Worm (Caenorhabditis elegans) whole organism, young adult: Measurements from ENCODE around the gene ogt-1.

Experiments used
- B0035.1 ChIP-seq: sonication (generic microtip); optimal IDR thresholded peaks from 2 replicates; lab custom pipeline; 2016; ENCODE audit warnings: missing genetic modification characterization, mild to moderate bottlenecking, missing compliant biosample characterization, missing genotype, missing genetic modification reagents
- D2030.7 ChIP-seq: fragments of 200-800 bp; sonication (Bioruptor generic); IDR thresholded peaks from 2 replicates; pipeline ENCODE4 v1.3.6; 2022; ENCODE audit warnings: missing genetic modification reagents, missing genetic modification characterization, missing compliant biosample characterization
- F10E7.11 ChIP-seq: sonication (generic microtip); optimal IDR thresholded peaks from 2 replicates; lab custom pipeline; 2017; ENCODE audit warnings: mild to moderate bottlenecking, missing genetic modification characterization, moderate library complexity, missing compliant biosample characterization
- F23B12.7 ChIP-seq: sonication (generic microtip); optimal IDR thresholded peaks from 2 replicates; lab custom pipeline; 2017; ENCODE audit warnings: missing genetic modification characterization, mild to moderate bottlenecking, missing compliant biosample characterization, antibody characterized with exemption, moderate library complexity; ENCODE audit not compliant: insufficient read depth
- F33H1.4 ChIP-seq: fragments of 200-800 bp; sonication (Bioruptor generic); IDR thresholded peaks from 2 replicates; pipeline ENCODE4 v1.3.6; 2022; ENCODE audit warnings: missing genetic modification reagents, missing genetic modification characterization, missing compliant biosample characterization
- F55B11.4 ChIP-seq: sonication (generic microtip); optimal IDR thresholded peaks from 2 replicates; lab custom pipeline; 2016; ENCODE audit warnings: missing compliant biosample characterization, missing genetic modification characterization, borderline replicate concordance; ENCODE audit not compliant: insufficient read depth
- F57A8.1 ChIP-seq: fragments of 200-800 bp; sonication (Bioruptor generic); optimal IDR thresholded peaks from 2 replicates; lab custom pipeline; 2018; ENCODE audit warnings: mild to moderate bottlenecking, missing genetic modification characterization, moderate library complexity, missing compliant biosample characterization
- ZK185.1 ChIP-seq: sonication (generic microtip); optimal IDR thresholded peaks from 2 replicates; lab custom pipeline; 2016; ENCODE audit warnings: mild to moderate bottlenecking, missing genetic modification characterization, missing compliant biosample characterization; ENCODE audit not compliant: poor library complexity, severe bottlenecking
- akir-1 ChIP-seq: fragments of 200-800 bp; sonication (Bioruptor generic); optimal IDR thresholded peaks from 2 replicates; lab custom pipeline; 2018; ENCODE audit warnings: mild to moderate bottlenecking, missing genetic modification characterization, moderate library complexity, missing compliant biosample characterization
- attf-6 ChIP-seq: fragments of 200-800 bp; sonication (Bioruptor generic); IDR thresholded peaks from 2 replicates; pipeline ENCODE4 v1.3.6; 2022; ENCODE audit warnings: missing genetic modification reagents, missing genetic modification characterization, missing compliant biosample characterization
- cebp-1 ChIP-seq, 2 experiments: fragments of 200-800 bp in 1 of 2; sonication (Bioruptor generic) in 1 of 2; sonication (generic microtip) in 1 of 2; IDR thresholded peaks in 1 of 2; optimal IDR thresholded peaks in 1 of 2; 2 replicates each; pipeline versions ENCODE4 v1.3.6 to Lab custom; 2017 to 2022; ENCODE audit warnings: missing compliant biosample characterization in 2 of 2, missing genetic modification characterization in 2 of 2, mild to moderate bottlenecking in 1 of 2, missing genetic modification reagents in 1 of 2, moderate library complexity in 1 of 2
- ceh-27 ChIP-seq: fragments of 200-800 bp; sonication (Bioruptor generic); optimal IDR thresholded peaks from 2 replicates; lab custom pipeline; 2018; ENCODE audit warnings: mild to moderate bottlenecking, missing genetic modification characterization, moderate library complexity, missing compliant biosample characterization
- dpl-1 ChIP-seq: fragments of 150-350 bp; optimal IDR thresholded peaks from 2 replicates; lab custom pipeline; 2014; ENCODE audit warnings: missing biosample characterization, missing genetic modification reagents, missing genetic modification characterization
- efl-1 ChIP-seq: fragments of 150-350 bp; optimal IDR thresholded peaks from 2 replicates; lab custom pipeline; 2014; ENCODE audit warnings: missing biosample characterization, missing genetic modification reagents, missing genetic modification characterization
- hsf-1 ChIP-seq: fragments of 200-800 bp; sonication (Bioruptor generic); IDR thresholded peaks from 2 replicates; pipeline ENCODE4 v1.3.6; 2022; ENCODE audit warnings: missing genetic modification reagents, missing genetic modification characterization, missing compliant biosample characterization
- let-526 ChIP-seq: fragments of 200-800 bp; sonication (Bioruptor generic); IDR thresholded peaks from 2 replicates; pipeline ENCODE4 v1.3.6; 2022; ENCODE audit warnings: missing genetic modification reagents, missing genetic modification characterization, missing compliant biosample characterization
- lin-35 ChIP-seq, 3 experiments: fragments of 150-350 bp in 2 of 3; sonication (generic microtip) in 1 of 3; optimal IDR thresholded peaks; 2 replicates each; lab custom pipeline; 2014 to 2018; ENCODE audit warnings: missing biosample characterization in 3 of 3, missing genetic modification characterization in 3 of 3, missing genetic modification reagents in 3 of 3
- lin-40 ChIP-seq: sonication (generic microtip); optimal IDR thresholded peaks from 2 replicates; lab custom pipeline; 2016; ENCODE audit warnings: missing genetic modification characterization, mild to moderate bottlenecking, missing compliant biosample characterization, missing genotype, missing genetic modification reagents
- lin-54 ChIP-seq: fragments of 200-800 bp; sonication (Bioruptor generic); optimal IDR thresholded peaks from 2 replicates; lab custom pipeline; 2018; ENCODE audit warnings: mild to moderate bottlenecking, missing genetic modification characterization, missing compliant biosample characterization
- lsl-1 ChIP-seq: fragments of 200-800 bp; sonication (Bioruptor generic); optimal IDR thresholded peaks from 2 replicates; lab custom pipeline; 2018; ENCODE audit warnings: mild to moderate bottlenecking, missing genetic modification characterization, moderate library complexity, missing compliant biosample characterization
- mcd-1 ChIP-seq: fragments of 200-800 bp; sonication (Bioruptor generic); IDR thresholded peaks from 2 replicates; pipeline ENCODE4 v1.3.6; 2022; ENCODE audit warnings: missing genetic modification reagents, missing genetic modification characterization, missing compliant biosample characterization
- nhr-120 ChIP-seq: fragments of 200-800 bp; sonication (Bioruptor generic); IDR thresholded peaks from 2 replicates; pipeline ENCODE4 v1.3.6; 2022; ENCODE audit warnings: missing genetic modification characterization, missing compliant biosample characterization
- nhr-179 ChIP-seq: sonication (generic microtip); optimal IDR thresholded peaks from 2 replicates; lab custom pipeline; 2016; ENCODE audit warnings: mild to moderate bottlenecking, missing genetic modification characterization, missing compliant biosample characterization
- nhr-90 ChIP-seq: sonication (generic microtip); optimal IDR thresholded peaks from 2 replicates; lab custom pipeline; 2016; ENCODE audit warnings: missing genotype, mild to moderate bottlenecking, missing genetic modification characterization, missing compliant biosample characterization
- rcor-1 ChIP-seq: fragments of 200-800 bp; sonication (Bioruptor generic); IDR thresholded peaks from 2 replicates; pipeline ENCODE4 v1.3.6; 2022; ENCODE audit warnings: missing genetic modification reagents, missing genetic modification characterization, missing compliant biosample characterization
- snpc-1.3 ChIP-seq: sonication (generic microtip); optimal IDR thresholded peaks from 2 replicates; lab custom pipeline; 2017; ENCODE audit warnings: missing genetic modification characterization, mild to moderate bottlenecking, missing compliant biosample characterization, antibody characterized with exemption, moderate library complexity, missing genotype, missing genetic modification reagents; ENCODE audit not compliant: insufficient read depth
- snpc-4 ChIP-seq, 5 experiments: fragments of 150-350 bp in 1 of 5; sonication (generic microtip) in 4 of 5; optimal IDR thresholded peaks; 2 replicates each; lab custom pipeline; 2014 to 2018; ENCODE audit warnings: missing genetic modification characterization in 5 of 5, missing biosample characterization in 3 of 5, antibody characterized with exemption in 2 of 5, mild to moderate bottlenecking in 2 of 5, missing compliant biosample characterization in 2 of 5, missing genotype in 2 of 5, moderate library complexity in 2 of 5, missing genetic modification reagents in 1 of 5
- somi-1 ChIP-seq: fragments of 200-800 bp; sonication (Bioruptor generic); optimal IDR thresholded peaks from 2 replicates; lab custom pipeline; 2018; ENCODE audit warnings: mild to moderate bottlenecking, missing genetic modification characterization, missing compliant biosample characterization
- unc-130 ChIP-seq: sonication (generic microtip); optimal IDR thresholded peaks from 2 replicates; lab custom pipeline; 2016; ENCODE audit warnings: missing genetic modification reagents, missing genetic modification characterization, missing compliant biosample characterization
- xnd-1 ChIP-seq: sonication (generic microtip); optimal IDR thresholded peaks from 2 replicates; lab custom pipeline; 2016; ENCODE audit warnings: missing genotype, missing genetic modification reagents, missing genetic modification characterization, missing compliant biosample characterization
- zfh-2 ChIP-seq: fragments of 200-800 bp; sonication (Bioruptor generic); conservative IDR thresholded peaks from 2 replicates; pipeline ENCODE4 v1.3.6; 2022; ENCODE audit warnings: missing genetic modification reagents, missing genetic modification characterization, missing compliant biosample characterization
- ztf-18 ChIP-seq: sonication (generic microtip); optimal IDR thresholded peaks from 2 replicates; lab custom pipeline; 2016; ENCODE audit warnings: missing genotype, mild to moderate bottlenecking, missing genetic modification characterization, missing compliant biosample characterization

The ogt-1 gene

ce11 chrIII:7203130-7203775 is 49.7 kb upstream of the ogt-1 start:
- TF ChIP-seq somi-1: peak; percentile 26
- TF ChIP-seq F10E7.11 (tag; lab: Kevin White, UChicago): no peak
- peak; percentile 20 for TF ChIP-seq lin-40

- TF ChIP-seq nhr-120 (GFP tag; lab: Robert Waterston, UW): no peak
- TF ChIP-seq B0035.1: no peak
- TF ChIP-seq F57A8.1 (GFP tag; lab: Kevin White, UChicago): no peak
Observed at ce11 chrIII:7201378-7202256, 48.0 kb upstream of the ogt-1 start, which contains the start of gene dpy-31. Gene dpy-31 (plus strand): TSS chrIII:7202206.

ce11 chrIII:7199467-7199866 is 45.9 kb upstream of the ogt-1 start:
- TF ChIP-seq let-526 (GFP tag; lab: Robert Waterston, UW) (no peak), nhr-90 (tag; lab: Kevin White, UChicago) (no peak), cebp-1 (GFP tag; IDR thresholded peaks at IDR 0.05; lab: Robert Waterston, UW) (no peak), cebp-1 (tag; optimal IDR thresholded peaks at IDR 0.05; lab: Kevin White, UChicago) (no peak), zfh-2 (GFP tag; lab: Robert Waterston, UW) (no peak)

ce11 chrIII:7198838-7199237 is 45.2 kb upstream of the ogt-1 start, which contains the start of gene pfd-5:
Gene pfd-5 (minus strand): TSS chrIII:7198884.
- no peak for TF ChIP-seq snpc-1.3 (tag; lab: Kevin White, UChicago)
- TF ChIP-seq ceh-27 (GFP tag; lab: Kevin White, UChicago): peak; percentile 50
- TF ChIP-seq lin-35 (GFP tag; optimal IDR thresholded peaks at IDR 0.05; lab: Kevin White, UChicago): peak in 2 of 3 experiments; percentile 32 to 93
- TF ChIP-seq nhr-90 (tag; lab: Kevin White, UChicago): no peak
- peak; percentile 39 for TF ChIP-seq D2030.7 (GFP tag; lab: Robert Waterston, UW)
- TF ChIP-seq nhr-179 (tag; lab: Kevin White, UChicago): no peak
- peak; percentile 55 for TF ChIP-seq ZK185.1
- TF ChIP-seq dpl-1 (GFP tag; lab: Kevin White, UChicago): peak; percentile 70
- TF ChIP-seq efl-1 (GFP tag; lab: Kevin White, UChicago): peak; percentile 90
- TF ChIP-seq snpc-4 (GFP tag; optimal IDR thresholded peaks at IDR 0.05; lab: Kevin White, UChicago): no peak
- peak in 1 of 4 experiments; percentile 20 for TF ChIP-seq snpc-4 (tag; optimal IDR thresholded peaks at IDR 0.05; lab: Kevin White, UChicago)
- TF ChIP-seq ztf-18 (tag; lab: Kevin White, UChicago): peak; percentile 11
- no peak for TF ChIP-seq xnd-1
- TF ChIP-seq rcor-1 (GFP tag; lab: Robert Waterston, UW): peak; percentile 60
- peak; percentile 63 for TF ChIP-seq F33H1.4
- no peak for TF ChIP-seq akir-1 (GFP tag; lab: Kevin White, UChicago)
- peak; percentile 11 for TF ChIP-seq lsl-1 (GFP tag; lab: Kevin White, UChicago)
- TF ChIP-seq attf-6 (GFP tag; lab: Robert Waterston, UW): no peak
- no peak for TF ChIP-seq lin-40
- peak; percentile 98 for TF ChIP-seq lin-54 (GFP tag; lab: Kevin White, UChicago)
- no peak for TF ChIP-seq F55B11.4
- TF ChIP-seq hsf-1 (GFP tag; lab: Robert Waterston, UW): 0 out of 2 replicates have a peak, but pooled peaks have one; percentile 46
- TF ChIP-seq mcd-1: peak; percentile 55; the same call in 1 of the 2 replicates
- no peak for TF ChIP-seq F23B12.7 (tag; lab: Kevin White, UChicago)
- peak; percentile 66 for TF ChIP-seq unc-130 (GFP tag; lab: Kevin White, UChicago)
